Worm (Caenorhabditis elegans) whole organism, L1 larva: ENCODE results near the gene twk-5.

Experiments used
- fos-1 ChIP-seq: fragments of 150-350 bp; optimal IDR thresholded peaks from 2 replicates; lab custom pipeline; 2014; ENCODE audit warnings: missing biosample characterization, missing genetic modification characterization
- nhr-12 ChIP-seq: sonication (generic microtip); optimal IDR thresholded peaks from 2 replicates; lab custom pipeline; 2017; ENCODE audit warnings: missing biosample characterization, missing genetic modification characterization
- nhr-77 ChIP-seq: fragments of 150-350 bp; optimal IDR thresholded peaks from 2 replicates; lab custom pipeline; 2014; ENCODE audit warnings: missing biosample characterization, missing genetic modification characterization
- zag-1 ChIP-seq: fragments of 150-350 bp; optimal IDR thresholded peaks from 2 replicates; lab custom pipeline; 2014; ENCODE audit warnings: missing biosample characterization, missing genetic modification characterization

ce11 chrII:11500198-11500597, 15.1 kb upstream of the twk-5 start, which contains the start of gene B0334.20:
- TF ChIP-seq nhr-12 (tag; lab: Kevin White, UChicago) = no peak
- no peak for TF ChIP-seq nhr-77
- TF ChIP-seq zag-1 (tag; lab: Kevin White, UChicago) = no peak
- no peak for TF ChIP-seq fos-1 (tag; lab: Kevin White, UChicago)
